Worm (Caenorhabditis elegans): Measurements from ENCODE around the gene F41H10.2.

F41H10.2 gene

ce11 chrIV:5367899-5368298, 13.5 kb upstream of the F41H10.2 start (continued):
- TF ChIP-seq aptf-2 (GFP tag; conservative IDR thresholded peaks at IDR 0.05) = no peak
- no peak for TF ChIP-seq ZK185.1 (tag; optimal IDR thresholded peaks at IDR 0.05; ENCODE audit: poor library complexity, severe bottlenecking)

ce11 chrIV:5368860-5369259, 12.6 kb upstream of the F41H10.2 start:
- TF ChIP-seq mcd-1 (GFP tag; IDR thresholded peaks at IDR 0.05) (peak; percentile 67), sea-2 (GFP tag; IDR thresholded peaks at IDR 0.05) (no peak), athp-1 (tag; optimal IDR thresholded peaks at IDR 0.05) (no peak), ekl-4 (GFP tag; IDR thresholded peaks at IDR 0.05) (0 out of 2 replicates have a peak, but pooled peaks have one; percentile 48), ceh-40 (GFP tag; IDR thresholded peaks at IDR 0.05) (no peak), D2030.7 (GFP tag; IDR thresholded peaks at IDR 0.05) (no peak), let-526 (GFP tag; IDR thresholded peaks at IDR 0.05) (no peak), K11D2.4 (GFP tag; IDR thresholded peaks at IDR 0.05) (no peak), nhr-80 (tag; optimal IDR thresholded peaks at IDR 0.05) (peak; percentile 11), C06A6.2 (GFP tag; conservative IDR thresholded peaks at IDR 0.05) (no peak), madf-10 (tag; optimal IDR thresholded peaks at IDR 0.05) (no peak), B0035.1 (tag; optimal IDR thresholded peaks at IDR 0.05) (no peak), die-1 (tag; optimal IDR thresholded peaks at IDR 0.05) (no peak), akir-1 (GFP tag; optimal IDR thresholded peaks at IDR 0.05) (no peak), mel-28 (tag; optimal IDR thresholded peaks at IDR 0.05; ENCODE audit: borderline replicate concordance) (no peak), pha-4 (tag; optimal IDR thresholded peaks at IDR 0.05) (no peak), ceh-91 (GFP tag; IDR thresholded peaks at IDR 0.05) (no peak), ztf-22 (GFP tag; optimal IDR thresholded peaks at IDR 0.05) (no peak), zfh-2 (GFP tag; conservative IDR thresholded peaks at IDR 0.05) (peak; percentile 63), hsf-1 (GFP tag; IDR thresholded peaks at IDR 0.05) (no peak), ztf-18 (tag; optimal IDR thresholded peaks at IDR 0.05) (no peak), tbx-9 (tag; optimal IDR thresholded peaks at IDR 0.05; ENCODE audit: borderline replicate concordance) (no peak), F55B11.4 (tag; optimal IDR thresholded peaks at IDR 0.05; ENCODE audit: borderline replicate concordance, insufficient read depth) (no peak), nhr-27 (tag; optimal IDR thresholded peaks at IDR 0.05) (no peak), aptf-2 (GFP tag; conservative IDR thresholded peaks at IDR 0.05) (no peak), dpff-1 (tag; optimal IDR thresholded peaks at IDR 0.05) (no peak), nhr-120 (GFP tag; IDR thresholded peaks at IDR 0.05) (no peak), him-1 (tag; optimal IDR thresholded peaks at IDR 0.05) (no peak), madf-3 (GFP tag; IDR thresholded peaks at IDR 0.05) (no peak), F49E8.2 (tag; optimal IDR thresholded peaks at IDR 0.05; ENCODE audit: insufficient read depth) (no peak), tbp1 (GFP tag; optimal IDR thresholded peaks at IDR 0.05) (peak; percentile 8), sptf-2 (GFP tag; optimal IDR thresholded peaks at IDR 0.05) (no peak), chd-7 (tag; optimal IDR thresholded peaks at IDR 0.05) (no peak), ztf-28 (GFP tag; IDR thresholded peaks at IDR 0.05) (no peak), ceh-79 (tag; optimal IDR thresholded peaks at IDR 0.05) (no peak), mxl-1 (tag; optimal IDR thresholded peaks at IDR 0.05) (no peak), cebp-1 (GFP tag; IDR thresholded peaks at IDR 0.05) (no peak), cebp-1 (tag; optimal IDR thresholded peaks at IDR 0.05) (peak; percentile 49), ztf-25 (GFP tag; IDR thresholded peaks at IDR 0.05) (no peak), ceh-58 (GFP tag; IDR thresholded peaks at IDR 0.05) (no peak), Y79H2A.3 (GFP tag; conservative IDR thresholded peaks at IDR 0.05) (no peak), fkh-3 (tag; optimal IDR thresholded peaks at IDR 0.05) (no peak), atf-7 (tag; optimal IDR thresholded peaks at IDR 0.05) (no peak), nfya-2 (GFP tag; IDR thresholded peaks at IDR 0.05) (no peak), lin-40 (tag; optimal IDR thresholded peaks at IDR 0.05) (no peak), nfyb-1 (GFP tag; IDR thresholded peaks at IDR 0.05) (0 out of 2 replicates have a peak, but pooled peaks have one; percentile 20), snpc-1.3 (tag; optimal IDR thresholded peaks at IDR 0.05; ENCODE audit: insufficient read depth) (no peak)
